Worm (Caenorhabditis elegans) whole organism, L1 larva: ENCODE results near the gene upp-1.

ENCODE experiments used
- alr-1 ChIP-seq: fragments of 200-800 bp; sonication (Bioruptor generic); optimal IDR thresholded peaks from 2 replicates; lab custom pipeline; 2018; ENCODE audit warnings: borderline replicate concordance, mild to moderate bottlenecking, missing genetic modification characterization, missing compliant biosample characterization
- blmp-1 ChIP-seq: fragments of 150-350 bp; optimal IDR thresholded peaks from 2 replicates; lab custom pipeline; 2014; ENCODE audit warnings: missing biosample characterization, missing genetic modification characterization
- dsc-1 ChIP-seq: sonication (generic microtip); optimal IDR thresholded peaks from 2 replicates; lab custom pipeline; 2016; ENCODE audit warnings: mild to moderate bottlenecking, missing genetic modification characterization, missing compliant biosample characterization
- mdl-1 ChIP-seq, 2 experiments: fragments of 150-350 bp; optimal IDR thresholded peaks; 2 replicates each; lab custom pipeline; 2014 to 2017; ENCODE audit warnings: missing biosample characterization in 2 of 2, missing genetic modification characterization in 2 of 2, inconsistent platforms in 1 of 2
- nhr-237 ChIP-seq: fragments of 150-350 bp; optimal IDR thresholded peaks from 2 replicates; lab custom pipeline; 2014; ENCODE audit warnings: missing biosample characterization, missing genetic modification characterization
- sox-4 ChIP-seq: sonication (generic microtip); optimal IDR thresholded peaks from 2 replicates; lab custom pipeline; 2016; ENCODE audit warnings: missing genetic modification characterization, missing compliant biosample characterization

DNA sequence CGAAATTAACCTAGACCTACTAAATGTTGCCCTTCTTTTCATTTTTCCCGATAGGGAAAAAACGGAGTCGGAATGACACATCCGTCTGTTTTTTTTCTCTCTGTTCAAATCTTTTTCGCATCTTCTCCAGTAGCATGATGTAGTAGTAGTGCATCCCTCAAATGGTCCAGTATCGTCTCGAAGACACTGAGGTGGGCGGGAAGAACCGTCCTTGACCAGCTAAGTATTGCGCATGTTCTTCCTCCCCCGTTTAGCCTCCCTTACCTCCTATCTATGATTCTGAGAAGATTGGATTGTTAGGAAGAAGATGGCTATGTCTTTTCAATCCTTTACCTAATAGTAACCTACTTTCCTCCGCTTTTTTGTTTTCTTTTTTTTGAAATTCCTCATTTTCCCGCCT lies 20.0 kb downstream of the upp-1 start:
- TF ChIP-seq mdl-1 (tag; optimal IDR thresholded peaks at IDR 0.05; lab: Kevin White, UChicago) (no peak), alr-1 (no peak), blmp-1 (tag; lab: Kevin White, UChicago) (peak; percentile 49), nhr-237 (tag; lab: Kevin White, UChicago) (no peak), sox-4 (no peak), dsc-1 (no peak)
